Fruit fly (Drosophila melanogaster) whole organism, wandering third instar larva: ENCODE data around the gene HDAC6.

ENCODE experiments used
- CrebA ChIP-seq: fragments of 200-800 bp; sonication (Bioruptor generic); optimal IDR thresholded peaks from 2 replicates; lab custom pipeline; 2016; ENCODE audit warnings: missing biosample characterization, mild to moderate bottlenecking, missing genetic modification characterization, borderline replicate concordance
- HLH106 ChIP-seq: fragments of 200-800 bp; optimal IDR thresholded peaks from 3 replicates; lab custom pipeline; 2019; ENCODE audit warnings: missing biosample characterization, mild to moderate bottlenecking, missing genetic modification characterization, moderate library complexity
- Hr78 ChIP-seq: fragments of >200 bp; optimal IDR thresholded peaks from 2 replicates; lab custom pipeline; 2017; ENCODE audit warnings: missing biosample characterization, missing genetic modification characterization
- Myc ChIP-seq: fragments of >200 bp; optimal IDR thresholded peaks from 2 replicates; lab custom pipeline; 2017
- OdsH ChIP-seq: fragments of 200-800 bp; sonication (Bioruptor generic); optimal IDR thresholded peaks from 2 replicates; lab custom pipeline; 2016; ENCODE audit warnings: missing biosample characterization, mild to moderate bottlenecking, missing genetic modification characterization
- dl ChIP-seq, 2 experiments: fragments of 175-275, 200-275 bp in 1 of 2; fragments of 200-275 bp in 1 of 2; sonication (Bioruptor generic); optimal IDR thresholded peaks; lab custom pipeline; 2018; ENCODE audit warnings: mild to moderate bottlenecking in 2 of 2, missing biosample characterization in 2 of 2, missing genetic modification characterization in 2 of 2, moderate library complexity in 2 of 2; ENCODE audit not compliant: partially characterized antibody in 2 of 2, insufficient read depth in 1 of 2
- fru ChIP-seq: fragments of 200-800 bp; sonication (Bioruptor generic); optimal IDR thresholded peaks from 3 replicates; lab custom pipeline; 2016; ENCODE audit warnings: missing biosample characterization, mild to moderate bottlenecking, missing genetic modification characterization
- h ChIP-seq: fragments of 200-800 bp; sonication (Bioruptor generic); optimal IDR thresholded peaks from 3 replicates; lab custom pipeline; 2016; ENCODE audit warnings: missing biosample characterization, mild to moderate bottlenecking, missing genetic modification characterization
- jim ChIP-seq: fragments of 175-275, 200-325 bp; sonication (Bioruptor generic); optimal IDR thresholded peaks from 2 replicates; lab custom pipeline; 2016; ENCODE audit warnings: missing biosample characterization, mild to moderate bottlenecking, missing genetic modification characterization
- pan ChIP-seq: fragments of >200 bp; optimal IDR thresholded peaks from 2 replicates; lab custom pipeline; 2017
- rgr ChIP-seq: fragments of 200-800 bp; sonication (Bioruptor generic); optimal IDR thresholded peaks from 3 replicates; lab custom pipeline; 2016; ENCODE audit warnings: missing biosample characterization, mild to moderate bottlenecking, missing genetic modification characterization
- usp ChIP-seq: fragments of >200 bp; optimal IDR thresholded peaks from 2 replicates; lab custom pipeline; 2017; ENCODE audit warnings: missing biosample characterization, missing genetic modification characterization

DNA sequence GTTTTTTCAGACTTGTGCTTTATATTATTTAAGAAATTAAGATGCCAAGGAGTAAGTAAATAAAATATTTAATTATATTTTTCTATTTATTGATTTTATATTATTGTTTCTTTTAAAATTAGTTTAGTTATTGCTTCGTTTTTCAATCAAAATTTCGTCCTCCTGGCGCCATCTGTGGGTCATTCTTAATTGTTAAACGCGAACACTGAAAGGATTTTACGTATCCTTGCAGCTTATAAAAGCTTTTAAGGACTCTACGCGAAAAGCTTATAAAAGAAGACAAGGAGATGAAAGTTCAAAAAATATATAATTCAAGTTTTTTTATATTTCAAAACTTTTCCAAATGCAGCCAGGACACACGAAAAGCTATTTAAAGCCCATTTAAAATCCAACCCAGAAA is 47.1 kb downstream of the HDAC6 start:
- TF ChIP-seq Myc (no peak), Hr78 (GFP tag; lab: Kevin White, UChicago) (no peak), CrebA (GFP tag; lab: Kevin White, UChicago) (no peak), OdsH (no peak), pan (lab: Kevin White, UChicago) (no peak), rgr (GFP tag; lab: Kevin White, UChicago) (no peak), fru (GFP tag; lab: Kevin White, UChicago) (no peak), HLH106 (tag; lab: Kevin White, UChicago) (no peak), dl (GFP tag; optimal IDR thresholded peaks at IDR 0.05; lab: Kevin White, UChicago; ENCODE audit: insufficient read depth in 1 of 2, partially characterized antibody in 2 of 2) (no peak), h (GFP tag; lab: Kevin White, UChicago) (no peak), jim (GFP tag; lab: Kevin White, UChicago) (no peak), usp (GFP tag; lab: Kevin White, UChicago) (no peak)
